Fruit fly (Drosophila melanogaster) whole organism, pupa: ENCODE data around the gene Kdm5.

ENCODE experiments used
- CG10348 ChIP-seq: fragments of 200-800 bp; sonication (Bioruptor generic); IDR thresholded peaks from 2 replicates; pipeline ENCODE4 v1.3.6; 2022; ENCODE audit warnings: missing biosample characterization, missing genetic modification characterization
- CG12605 ChIP-seq: fragments of 200-800 bp; sonication (Bioruptor generic); IDR thresholded peaks from 2 replicates; pipeline ENCODE4 v1.3.6; 2022; ENCODE audit warnings: missing biosample characterization, missing genetic modification characterization
- CG13204 ChIP-seq: fragments of 200-800 bp; sonication (Bioruptor generic); optimal IDR thresholded peaks from 2 replicates; lab custom pipeline; 2018; ENCODE audit warnings: missing biosample characterization, mild to moderate bottlenecking, missing genetic modification characterization, moderate library complexity
- CG14655 ChIP-seq: fragments of 200-800 bp; sonication (Bioruptor generic); optimal IDR thresholded peaks from 3 replicates; lab custom pipeline; 2017; ENCODE audit warnings: mild to moderate bottlenecking, missing biosample characterization, missing genetic modification reagents, missing genetic modification characterization
- CG15710 ChIP-seq: fragments of 200-800 bp; sonication (Bioruptor generic); optimal IDR thresholded peaks from 2 replicates; lab custom pipeline; 2018; ENCODE audit warnings: missing biosample characterization, mild to moderate bottlenecking, missing genetic modification characterization, moderate library complexity
- CG17806 ChIP-seq: fragments of 200-800 bp; sonication (Bioruptor generic); optimal IDR thresholded peaks from 2 replicates; lab custom pipeline; 2018; ENCODE audit warnings: missing biosample characterization, mild to moderate bottlenecking, missing genetic modification characterization, moderate library complexity
- CG32121 ChIP-seq: fragments of 200-800 bp; sonication (Bioruptor generic); IDR thresholded peaks from 2 replicates; pipeline ENCODE4 v1.3.6; 2022; ENCODE audit warnings: missing biosample characterization, missing genetic modification characterization
- CG34367 ChIP-seq: fragments of 200-800 bp; sonication (Bioruptor generic); optimal IDR thresholded peaks from 2 replicates; lab custom pipeline; 2018; ENCODE audit warnings: missing biosample characterization, mild to moderate bottlenecking, missing genetic modification characterization
- CG4496 ChIP-seq: fragments of 200-800 bp; sonication (Bioruptor generic); IDR thresholded peaks from 3 replicates; pipeline ENCODE4 v1.3.6; 2022; ENCODE audit warnings: missing biosample characterization, missing genetic modification characterization
- CG8159 ChIP-seq: fragments of 200-800 bp; sonication (Bioruptor generic); optimal IDR thresholded peaks from 3 replicates; lab custom pipeline; 2018; ENCODE audit warnings: missing biosample characterization, mild to moderate bottlenecking, missing genetic modification characterization, moderate library complexity
- CG8301 ChIP-seq: fragments of 200-800 bp; sonication (Bioruptor generic); optimal IDR thresholded peaks from 2 replicates; lab custom pipeline; 2018; ENCODE audit warnings: missing biosample characterization, mild to moderate bottlenecking, missing genetic modification characterization
- CG9948 ChIP-seq: fragments of 200-800 bp; sonication (Bioruptor generic); optimal IDR thresholded peaks from 2 replicates; lab custom pipeline; 2018; ENCODE audit warnings: missing biosample characterization, mild to moderate bottlenecking, missing genetic modification characterization, moderate library complexity
- D1 ChIP-seq: fragments of 200-800 bp; sonication (Bioruptor generic); optimal IDR thresholded peaks from 2 replicates; lab custom pipeline; 2018; ENCODE audit warnings: missing biosample characterization, mild to moderate bottlenecking, missing genetic modification characterization, moderate library complexity
- EcR ChIP-seq: fragments of 200-800 bp; sonication (Bioruptor generic); optimal IDR thresholded peaks from 3 replicates; lab custom pipeline; 2019; ENCODE audit warnings: missing biosample characterization, missing genetic modification characterization, mild to moderate bottlenecking, moderate library complexity, missing genetic modification reagents
- Ets98B ChIP-seq: fragments of 200-800 bp; sonication (Bioruptor generic); IDR thresholded peaks from 2 replicates; pipeline ENCODE4 v1.3.6; 2022; ENCODE audit warnings: missing biosample characterization, missing genetic modification characterization
- Pif1A ChIP-seq: fragments of 200-800 bp; sonication (Bioruptor generic); optimal IDR thresholded peaks from 3 replicates; lab custom pipeline; 2016; ENCODE audit warnings: missing biosample characterization, missing genetic modification characterization
- Pif1B ChIP-seq: fragments of 200-800 bp; sonication (Bioruptor generic); optimal IDR thresholded peaks from 3 replicates; lab custom pipeline; 2016; ENCODE audit warnings: missing biosample characterization, missing genetic modification characterization
- Snoo ChIP-seq: fragments of 200-800 bp; sonication (Bioruptor generic); optimal IDR thresholded peaks from 3 replicates; lab custom pipeline; 2017; ENCODE audit warnings: missing biosample characterization, mild to moderate bottlenecking, missing genetic modification characterization, inconsistent platforms
- fd96Ca ChIP-seq: fragments of 200-800 bp; sonication (Bioruptor generic); IDR thresholded peaks from 3 replicates; pipeline ENCODE4 v1.3.6; 2022; ENCODE audit warnings: missing biosample characterization, missing genetic modification characterization
- gl ChIP-seq: fragments of 200-800 bp; sonication (Bioruptor generic); optimal IDR thresholded peaks from 2 replicates; lab custom pipeline; 2018; ENCODE audit warnings: missing biosample characterization, mild to moderate bottlenecking, missing genetic modification characterization
- rn ChIP-seq: fragments of 200-800 bp; sonication (Bioruptor generic); IDR thresholded peaks from 2 replicates; pipeline ENCODE4 v1.3.6; 2022; ENCODE audit warnings: missing biosample characterization, missing genetic modification characterization

Kdm5 gene

DNA sequence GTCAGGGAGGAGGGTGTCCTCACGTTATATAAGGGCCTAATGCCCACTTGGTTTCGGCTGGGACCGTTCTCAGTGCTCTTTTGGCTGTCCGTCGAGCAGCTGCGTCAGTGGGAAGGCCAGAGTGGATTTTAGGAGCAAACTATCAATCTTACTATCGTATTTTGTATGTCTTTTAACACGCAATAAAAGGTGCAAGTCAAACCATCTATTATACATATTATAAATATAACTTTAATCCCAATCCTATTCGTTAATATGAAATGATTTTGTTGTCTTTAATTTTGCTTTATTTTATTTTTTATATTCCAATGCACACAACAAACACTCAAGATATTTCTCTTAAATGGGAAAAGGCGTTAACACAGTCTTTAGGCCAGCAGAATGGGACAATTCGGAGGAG lies 29.7 kb downstream of the Kdm5 start, which contains the start of gene Ucp4B:
Gene Ucp4B, plus strand, starts transcription at position 301 of the 400 bp plus-strand sequence.
- TF ChIP-seq CG4496 (GFP tag; lab: Robert Waterston, UW) (no peak), CG34367 (tag; lab: Kevin White, UChicago) (no peak), Snoo (tag; lab: Kevin White, UChicago) (no peak), CG10348 (no peak), CG32121 (GFP tag; lab: Robert Waterston, UW) (no peak), rn (no peak), Ets98B (GFP tag; lab: Robert Waterston, UW) (no peak), Pif1A (GFP tag; lab: Kevin White, UChicago) (no peak), D1 (tag; lab: Kevin White, UChicago) (no peak), CG15710 (tag; lab: Kevin White, UChicago) (no peak), Pif1B (no peak), CG8159 (no peak), CG17806 (tag; lab: Kevin White, UChicago) (no peak)

DNA sequence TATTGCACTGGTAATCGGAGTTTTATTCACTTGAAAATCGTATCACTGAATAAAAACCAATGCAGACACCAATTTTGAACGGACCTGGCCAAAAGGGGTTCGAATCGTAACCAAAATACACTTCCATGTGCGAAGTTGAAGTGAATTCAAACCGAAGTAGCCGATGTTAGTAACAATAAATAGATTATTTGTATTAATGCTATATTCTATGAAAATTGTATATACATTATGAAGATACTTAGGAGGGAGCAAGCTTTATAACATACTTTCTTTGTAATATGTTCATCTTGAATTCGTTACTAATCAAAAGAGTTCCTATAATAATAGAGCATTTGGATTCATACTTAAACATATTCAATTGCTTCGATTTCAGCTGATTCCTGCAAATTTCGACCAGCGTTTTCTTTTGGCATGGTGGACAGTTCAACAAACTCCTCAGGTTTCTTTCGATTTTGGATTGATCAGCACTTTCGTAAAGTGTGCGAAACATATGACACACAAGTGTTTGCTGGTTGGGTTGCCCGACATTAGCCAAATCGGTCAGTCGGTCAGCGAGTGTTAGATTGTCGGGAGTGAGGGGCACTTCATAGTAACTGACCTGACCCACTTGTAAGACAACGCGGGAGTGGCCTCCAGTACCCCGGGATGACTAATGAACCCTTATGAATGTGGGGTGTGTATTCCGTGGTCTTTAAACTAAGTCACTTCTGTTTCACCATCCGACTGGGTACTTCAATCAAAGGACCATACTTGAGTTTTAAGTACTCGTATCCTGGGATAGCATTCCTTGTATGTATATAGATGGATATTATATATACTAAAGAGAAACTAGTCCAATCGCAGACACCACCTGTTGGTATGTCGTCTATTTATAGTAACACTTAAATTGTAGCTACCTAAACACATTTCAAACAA lies 31.3 kb downstream of the Kdm5 start, which contains the start of the genes CG13992 and Ucp4C:
Gene CG13992, minus strand, starts transcription at position 51 of the 915 bp plus-strand sequence.
Gene Ucp4C, plus strand, starts transcription at position 865 of the 915 bp plus-strand sequence.
- TF ChIP-seq CG9948 (no peak), Pif1B (no peak), CG32121 (GFP tag; lab: Robert Waterston, UW) (no peak), D1 (tag; lab: Kevin White, UChicago) (no peak), CG13204 (GFP tag; lab: Kevin White, UChicago) (no peak), CG8301 (no peak), Snoo (tag; lab: Kevin White, UChicago) (no peak), fd96Ca (no peak), rn (no peak), CG10348 (no peak), EcR (GFP tag; lab: Kevin White, UChicago) (no peak), CG12605 (GFP tag; lab: Robert Waterston, UW) (no peak), gl (no peak), CG34367 (tag; lab: Kevin White, UChicago) (no peak), CG4496 (GFP tag; lab: Robert Waterston, UW) (no peak), CG14655 (no peak), CG17806 (tag; lab: Kevin White, UChicago) (no peak)
- TF ChIP-seq, all 21 proteins: peak for 0

DNA sequence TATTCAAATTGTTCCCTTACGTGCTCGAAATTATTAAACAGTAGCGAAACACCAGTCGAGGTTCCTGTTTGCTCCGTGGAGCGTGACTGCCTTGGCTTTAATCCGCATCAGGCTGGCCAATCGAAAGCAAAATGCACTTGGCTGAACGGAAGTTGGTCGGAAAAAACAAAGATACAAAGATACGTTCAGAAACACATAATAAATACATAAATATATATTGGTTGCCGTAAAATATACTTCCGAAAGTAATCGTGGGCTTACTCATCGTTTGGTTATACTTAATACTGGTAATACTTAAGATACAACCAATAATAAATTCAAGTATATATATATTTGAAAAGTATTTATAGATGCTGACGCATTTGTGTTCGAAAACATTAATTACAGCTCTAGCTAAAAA lies 34.5 kb downstream of the Kdm5 start, which contains the start of gene psd:
Gene psd, minus strand, starts transcription at position 101 of the 400 bp plus-strand sequence.
- TF ChIP-seq CG8301 (no peak), EcR (GFP tag; lab: Kevin White, UChicago) (peak; percentile 52)

DNA sequence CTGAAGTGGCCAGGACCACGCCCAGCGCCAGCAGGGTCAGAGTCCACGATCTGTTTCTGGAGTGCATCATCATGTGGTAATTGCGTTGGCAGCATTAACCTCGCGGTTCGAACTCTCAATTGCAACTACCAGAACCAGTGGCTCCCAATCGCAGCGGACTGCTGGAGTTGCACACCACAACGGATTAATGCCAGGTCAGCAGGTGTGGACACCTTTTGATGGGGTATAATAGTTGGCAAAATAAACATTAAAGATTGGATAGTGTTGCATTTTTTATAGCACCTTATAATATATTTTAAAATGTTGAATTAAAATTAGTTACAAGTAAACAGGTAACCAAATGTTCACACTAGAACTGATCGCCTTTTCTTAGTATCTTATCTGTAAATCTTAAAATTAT lies 35.1 kb downstream of the Kdm5 start:
- TF ChIP-seq CG8159: no peak
- TF ChIP-seq Pif1B: no peak
- no peak for TF ChIP-seq EcR (GFP tag; lab: Kevin White, UChicago)
- TF ChIP-seq CG8301: no peak
- TF ChIP-seq CG34367 (tag; lab: Kevin White, UChicago): no peak
- TF ChIP-seq Ets98B (GFP tag; lab: Robert Waterston, UW): no peak
- no peak for TF ChIP-seq D1 (tag; lab: Kevin White, UChicago)
- no peak for TF ChIP-seq CG12605 (GFP tag; lab: Robert Waterston, UW)
- TF ChIP-seq CG15710 (tag; lab: Kevin White, UChicago): no peak
- no peak for TF ChIP-seq rn
- no peak for TF ChIP-seq Snoo (tag; lab: Kevin White, UChicago)

DNA sequence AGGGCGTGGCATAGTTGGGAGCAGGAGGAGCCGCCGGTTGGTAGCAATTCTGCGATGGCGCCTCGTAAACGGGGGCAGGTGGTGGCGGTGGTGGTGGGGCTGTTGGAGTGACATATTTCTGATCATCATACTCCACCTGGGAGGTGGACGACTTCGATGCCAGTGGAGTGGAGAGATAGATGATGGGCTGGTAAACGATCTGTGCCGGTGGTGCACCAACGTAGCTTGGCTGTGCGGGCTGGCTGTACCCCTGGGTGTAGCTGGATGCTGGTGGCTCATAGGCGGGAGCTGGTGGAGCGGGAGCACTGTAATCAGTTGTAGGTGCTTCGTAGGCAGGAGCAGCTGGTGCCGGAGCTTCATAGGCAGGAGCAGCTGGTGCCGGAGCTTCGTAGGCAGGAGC lies 36.0 kb downstream of the Kdm5 start:
- TF ChIP-seq Ets98B (GFP tag; lab: Robert Waterston, UW) (no peak), CG14655 (no peak), gl (no peak), CG13204 (GFP tag; lab: Kevin White, UChicago) (no peak), CG9948 (no peak), CG10348 (no peak), Snoo (tag; lab: Kevin White, UChicago) (no peak), fd96Ca (no peak)

DNA sequence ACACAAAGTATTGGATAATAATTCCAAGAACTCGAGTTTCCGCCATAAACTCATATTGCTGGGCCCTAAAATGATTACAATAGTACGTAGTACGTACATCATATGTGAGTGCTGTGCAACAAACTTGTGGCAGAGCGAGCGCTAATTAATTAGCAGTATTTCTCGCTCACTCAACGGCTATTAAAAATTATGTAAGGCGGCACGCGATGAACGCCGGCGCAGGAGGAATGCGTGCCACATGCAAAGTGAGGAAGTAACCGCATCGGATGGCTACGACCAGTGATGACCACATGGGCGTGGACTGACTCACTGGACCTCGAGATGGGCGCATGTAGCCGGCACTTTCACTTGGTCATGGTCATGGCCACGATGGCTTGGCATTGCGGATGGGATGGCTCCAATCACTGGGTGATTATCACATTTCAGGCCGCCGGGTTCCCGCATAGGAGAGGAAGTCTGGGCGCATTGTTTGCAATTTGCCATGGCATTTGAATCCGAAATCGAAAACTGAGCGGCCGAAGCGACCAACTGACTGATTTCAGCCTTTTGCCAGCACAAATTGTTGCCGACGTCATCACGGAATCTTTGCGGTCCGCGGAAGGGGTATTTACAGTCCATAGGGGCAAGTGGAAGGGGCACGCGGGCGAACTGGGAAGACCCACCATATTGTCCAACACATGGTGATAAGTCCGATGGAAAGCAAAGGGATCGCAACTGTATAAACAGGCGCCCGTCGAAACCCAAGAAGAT lies 38.0 kb downstream of the Kdm5 start:
- TF ChIP-seq CG14655 (no peak), Pif1B (no peak), CG12605 (GFP tag; lab: Robert Waterston, UW) (no peak), Snoo (tag; lab: Kevin White, UChicago) (no peak), CG17806 (tag; lab: Kevin White, UChicago) (no peak), CG15710 (tag; lab: Kevin White, UChicago) (no peak), CG9948 (no peak), D1 (tag; lab: Kevin White, UChicago) (no peak), CG13204 (GFP tag; lab: Kevin White, UChicago) (no peak), Pif1A (GFP tag; lab: Kevin White, UChicago) (no peak), EcR (GFP tag; lab: Kevin White, UChicago) (no peak)
